Worm (Caenorhabditis elegans) whole organism, late embryonic: ENCODE results near the gene D2007.2.

Source experiments
- C38D4.7 ChIP-seq: fragments of 200-800 bp; sonication (Bioruptor generic); optimal IDR thresholded peaks from 2 replicates; lab custom pipeline; 2018; ENCODE audit warnings: mild to moderate bottlenecking, missing genetic modification characterization, moderate library complexity, missing compliant biosample characterization
- F13H6.1 ChIP-seq: sonication (generic microtip); optimal IDR thresholded peaks from 2 replicates; lab custom pipeline; 2016; ENCODE audit warnings: missing genetic modification characterization, missing compliant biosample characterization
- K02D7.2 ChIP-seq: sonication (generic microtip); optimal IDR thresholded peaks from 2 replicates; lab custom pipeline; 2017; ENCODE audit warnings: mild to moderate bottlenecking, missing genetic modification characterization, missing compliant biosample characterization
- Y22D7AL.16 ChIP-seq: sonication (generic microtip); optimal IDR thresholded peaks from 2 replicates; lab custom pipeline; 2016; ENCODE audit warnings: missing genetic modification characterization, missing compliant biosample characterization
- ama-1 ChIP-seq: fragments of 150-350 bp; optimal IDR thresholded peaks from 2 replicates; lab custom pipeline; 2014
- ceh-14 ChIP-seq: sonication (generic microtip); optimal IDR thresholded peaks from 2 replicates; lab custom pipeline; 2016; ENCODE audit warnings: missing genotype, missing genetic modification characterization, missing compliant biosample characterization
- ceh-18 ChIP-seq: sonication (generic microtip); optimal IDR thresholded peaks from 2 replicates; lab custom pipeline; 2016; ENCODE audit warnings: missing genetic modification characterization, missing compliant biosample characterization
- ceh-19 ChIP-seq: fragments of 200-800 bp; sonication (Bioruptor generic); optimal IDR thresholded peaks from 2 replicates; lab custom pipeline; 2018; ENCODE audit warnings: mild to moderate bottlenecking, missing genetic modification characterization, missing compliant biosample characterization
- ceh-2 ChIP-seq: sonication (generic microtip); optimal IDR thresholded peaks from 2 replicates; lab custom pipeline; 2016; ENCODE audit warnings: missing genotype, missing genetic modification characterization, missing compliant biosample characterization
- ceh-24 ChIP-seq: sonication (generic microtip); optimal IDR thresholded peaks from 2 replicates; lab custom pipeline; 2016; ENCODE audit warnings: mild to moderate bottlenecking, missing genetic modification characterization, missing compliant biosample characterization
- ceh-31 ChIP-seq: sonication (generic microtip); optimal IDR thresholded peaks from 2 replicates; lab custom pipeline; 2016; ENCODE audit warnings: missing genetic modification characterization, missing compliant biosample characterization
- ceh-34 ChIP-seq: sonication (generic microtip); optimal IDR thresholded peaks from 2 replicates; lab custom pipeline; 2016; ENCODE audit warnings: mild to moderate bottlenecking, missing genetic modification characterization, missing compliant biosample characterization
- ceh-48 ChIP-seq: sonication (generic microtip); optimal IDR thresholded peaks from 2 replicates; lab custom pipeline; 2016; ENCODE audit warnings: missing genetic modification characterization, inconsistent platforms, missing compliant biosample characterization
- ceh-6 ChIP-seq: fragments of 200-800 bp; sonication (Bioruptor generic); optimal IDR thresholded peaks from 2 replicates; lab custom pipeline; 2018; ENCODE audit warnings: mild to moderate bottlenecking, missing genetic modification characterization, missing compliant biosample characterization
- elt-4 ChIP-seq: sonication (generic microtip); optimal IDR thresholded peaks from 2 replicates; lab custom pipeline; 2016; ENCODE audit warnings: missing genetic modification characterization, missing compliant biosample characterization
- fax-1 ChIP-seq: sonication (generic microtip); optimal IDR thresholded peaks from 2 replicates; lab custom pipeline; 2016; ENCODE audit warnings: missing genotype, missing genetic modification characterization, missing compliant biosample characterization
- fkh-6 ChIP-seq: sonication (generic microtip); optimal IDR thresholded peaks from 2 replicates; lab custom pipeline; 2016; ENCODE audit warnings: missing genetic modification characterization, missing compliant biosample characterization
- gmeb-2 ChIP-seq: sonication (generic microtip); optimal IDR thresholded peaks from 2 replicates; lab custom pipeline; 2016; ENCODE audit warnings: missing genetic modification characterization, inconsistent platforms, missing compliant biosample characterization
- hlh-13 ChIP-seq: fragments of 200-800 bp; sonication (Bioruptor generic); optimal IDR thresholded peaks from 2 replicates; lab custom pipeline; 2018; ENCODE audit warnings: mild to moderate bottlenecking, missing genetic modification characterization, missing compliant biosample characterization
- hlh-15 ChIP-seq: sonication (generic microtip); optimal IDR thresholded peaks from 2 replicates; lab custom pipeline; 2016; ENCODE audit warnings: missing genetic modification characterization, missing compliant biosample characterization
- hlh-30 ChIP-seq: sonication (generic microtip); optimal IDR thresholded peaks from 2 replicates; lab custom pipeline; 2017; ENCODE audit warnings: antibody characterized with exemption, missing genetic modification characterization, missing compliant biosample characterization; ENCODE audit not compliant: insufficient read depth
- hlh-6 ChIP-seq: sonication (generic microtip); optimal IDR thresholded peaks from 2 replicates; lab custom pipeline; 2016; ENCODE audit warnings: missing genotype, missing genetic modification characterization, missing compliant biosample characterization
- hlh-8 ChIP-seq: sonication (generic microtip); optimal IDR thresholded peaks from 2 replicates; lab custom pipeline; 2016; ENCODE audit warnings: missing genotype, missing genetic modification characterization, missing compliant biosample characterization
- madf-2 ChIP-seq: sonication (generic microtip); optimal IDR thresholded peaks from 2 replicates; lab custom pipeline; 2017; ENCODE audit warnings: missing genetic modification characterization, missing compliant biosample characterization
- nfya-1 ChIP-seq: sonication (generic microtip); optimal IDR thresholded peaks from 2 replicates; lab custom pipeline; 2017; ENCODE audit warnings: missing genetic modification characterization, mild to moderate bottlenecking, missing compliant biosample characterization, antibody characterized with exemption, moderate library complexity
- nhr-232 ChIP-seq: sonication (generic microtip); optimal IDR thresholded peaks from 2 replicates; lab custom pipeline; 2016; ENCODE audit warnings: missing genetic modification characterization, missing compliant biosample characterization
- pag-3 ChIP-seq: sonication (generic microtip); optimal IDR thresholded peaks from 2 replicates; lab custom pipeline; 2016; ENCODE audit warnings: missing compliant biosample characterization, missing genetic modification characterization, borderline replicate concordance
- pha-2 ChIP-seq: sonication (generic microtip); optimal IDR thresholded peaks from 2 replicates; lab custom pipeline; 2017; ENCODE audit warnings: mild to moderate bottlenecking, missing genetic modification characterization, missing compliant biosample characterization
- pqm-1 ChIP-seq: sonication (generic microtip); optimal IDR thresholded peaks from 2 replicates; lab custom pipeline; 2016; ENCODE audit warnings: missing genetic modification characterization, missing compliant biosample characterization
- pros-1 ChIP-seq: fragments of 150-350 bp; optimal IDR thresholded peaks from 2 replicates; lab custom pipeline; 2014; ENCODE audit warnings: missing biosample characterization, missing genetic modification reagents, missing genetic modification characterization
- ref-2 ChIP-seq: sonication (generic microtip); optimal IDR thresholded peaks from 2 replicates; lab custom pipeline; 2016; ENCODE audit warnings: missing genetic modification characterization, missing compliant biosample characterization
- rnt-1 ChIP-seq: sonication (generic microtip); optimal IDR thresholded peaks from 2 replicates; lab custom pipeline; 2016; ENCODE audit warnings: missing genetic modification characterization, missing compliant biosample characterization
- sdc-2 ChIP-seq: sonication (generic microtip); optimal IDR thresholded peaks from 2 replicates; lab custom pipeline; 2016; ENCODE audit warnings: missing genotype, missing genetic modification characterization, missing compliant biosample characterization
- sox-4 ChIP-seq: sonication (generic microtip); optimal IDR thresholded peaks from 2 replicates; lab custom pipeline; 2017; ENCODE audit warnings: mild to moderate bottlenecking, missing genetic modification characterization, inconsistent platforms, missing compliant biosample characterization
- syd-9 ChIP-seq: sonication (generic microtip); optimal IDR thresholded peaks from 2 replicates; lab custom pipeline; 2016; ENCODE audit warnings: mild to moderate bottlenecking, missing genetic modification characterization, moderate library complexity, missing compliant biosample characterization
- tbx-7 ChIP-seq: sonication (generic microtip); optimal IDR thresholded peaks from 2 replicates; lab custom pipeline; 2016; ENCODE audit warnings: missing genotype, missing genetic modification characterization, missing compliant biosample characterization
- unc-3 ChIP-seq, 2 experiments: fragments of 200-800 bp in 1 of 2; sonication (Bioruptor generic) in 1 of 2; sonication (generic microtip) in 1 of 2; conservative IDR thresholded peaks in 1 of 2; optimal IDR thresholded peaks in 1 of 2; 2 replicates each; pipeline versions ENCODE4 v1.3.6 to Lab custom; 2016 to 2022; ENCODE audit warnings: missing compliant biosample characterization in 2 of 2, missing genetic modification characterization in 2 of 2, missing genetic modification reagents in 1 of 2
- unc-42 ChIP-seq: sonication (generic microtip); optimal IDR thresholded peaks from 2 replicates; lab custom pipeline; 2016; ENCODE audit warnings: missing genotype, missing genetic modification characterization, missing compliant biosample characterization
- unc-55 ChIP-seq: sonication (generic microtip); optimal IDR thresholded peaks from 2 replicates; lab custom pipeline; 2017; ENCODE audit warnings: missing biosample characterization, missing genetic modification reagents, missing genetic modification characterization
- unc-86 ChIP-seq: sonication (generic microtip); optimal IDR thresholded peaks from 2 replicates; lab custom pipeline; 2016; ENCODE audit warnings: missing genetic modification characterization, missing compliant biosample characterization
- zip-5 ChIP-seq: sonication (generic microtip); optimal IDR thresholded peaks from 2 replicates; lab custom pipeline; 2016; ENCODE audit warnings: missing genetic modification characterization, missing compliant biosample characterization

The D2007.2 gene

DNA sequence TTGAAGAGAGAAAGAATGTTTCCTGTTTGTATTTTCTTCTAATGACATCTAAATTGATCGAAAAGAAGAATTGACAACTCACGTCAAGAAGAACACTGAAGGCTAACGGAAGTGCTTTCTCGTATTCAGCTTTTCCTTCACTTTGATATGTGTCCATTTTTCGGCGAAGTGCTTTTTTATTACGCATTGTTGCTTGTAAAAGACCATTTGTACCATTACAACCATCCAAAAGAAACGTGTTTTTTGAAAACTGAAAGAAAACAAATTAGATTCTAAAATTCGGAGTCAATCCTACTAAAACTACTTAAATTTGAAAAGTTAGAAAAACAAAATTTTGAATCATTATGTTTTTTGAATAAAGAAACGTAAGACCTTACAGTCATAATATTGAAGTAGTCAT is 50.3 kb downstream of the D2007.2 start:
- no peak for TF ChIP-seq pha-2 (tag; lab: Kevin White, UChicago)
- TF ChIP-seq gmeb-2 (tag; lab: Kevin White, UChicago), result no peak
- TF ChIP-seq syd-9 (tag; lab: Kevin White, UChicago), result no peak
- no peak for TF ChIP-seq fkh-6 (tag; lab: Kevin White, UChicago)
- TF ChIP-seq madf-2 (tag; lab: Kevin White, UChicago), result no peak
- TF ChIP-seq K02D7.2 (tag; lab: Kevin White, UChicago), result no peak
- TF ChIP-seq zip-5 (tag; lab: Kevin White, UChicago), result no peak
- TF ChIP-seq pqm-1 (tag; lab: Kevin White, UChicago), result no peak

DNA sequence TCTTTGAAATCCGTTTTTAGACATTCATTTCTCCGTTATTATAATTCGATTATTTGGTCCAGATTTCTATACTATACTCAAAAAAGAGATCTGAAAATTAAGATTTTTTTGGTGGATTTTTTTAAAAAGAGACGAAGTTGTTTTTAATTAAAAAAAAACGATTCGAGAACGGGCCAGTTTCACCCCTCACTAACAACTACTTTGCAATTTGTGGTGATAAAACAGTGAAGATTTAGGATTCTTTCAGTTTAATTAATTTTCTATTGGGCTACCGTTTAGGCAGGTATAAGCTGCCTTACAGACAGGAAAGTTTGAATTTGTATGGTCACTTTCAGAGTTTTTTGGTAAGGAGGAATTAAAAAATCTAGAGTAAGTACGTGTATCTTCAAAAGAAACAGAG is 52.4 kb downstream of the D2007.2 start, which contains the start of gene unc-36:
Gene unc-36 (minus strand): TSS at position 101 of the 400 bp plus-strand sequence.
- TF ChIP-seq hlh-15, result no peak
- no peak for TF ChIP-seq nhr-232 (tag; lab: Kevin White, UChicago)
- TF ChIP-seq ceh-6 (GFP tag; lab: Kevin White, UChicago), result no peak
- TF ChIP-seq ceh-2 (tag; lab: Kevin White, UChicago), result no peak
- no peak for TF ChIP-seq unc-55 (GFP tag; lab: Kevin White, UChicago)
- TF ChIP-seq pqm-1 (tag; lab: Kevin White, UChicago), result no peak
- no peak for TF ChIP-seq ama-1 (lab: Kevin White, UChicago)
- TF ChIP-seq Y22D7AL.16 (tag; lab: Kevin White, UChicago), result no peak
- no peak for TF ChIP-seq fax-1 (tag; lab: Kevin White, UChicago)
- no peak for TF ChIP-seq madf-2 (tag; lab: Kevin White, UChicago)

DNA sequence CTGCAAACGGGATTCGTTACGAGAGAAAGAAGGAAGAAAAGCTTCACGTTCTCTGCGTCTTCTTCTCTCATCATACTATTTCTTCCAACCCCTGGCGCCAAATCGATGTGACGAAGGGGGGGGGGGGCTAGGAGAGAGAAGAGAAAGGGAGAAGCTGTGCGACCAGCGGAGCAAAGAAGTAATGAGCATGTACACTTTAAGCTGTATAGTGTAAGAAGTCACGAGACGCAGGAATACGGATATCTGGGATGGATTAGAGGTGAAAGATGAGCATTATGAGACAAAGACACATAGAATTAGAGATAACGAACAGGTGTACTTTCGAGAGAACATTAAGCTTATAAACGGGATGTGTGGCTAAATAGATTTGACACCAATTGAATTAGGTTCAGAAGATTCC is 53.0 kb downstream of the D2007.2 start:
- TF ChIP-seq ceh-18 (tag; lab: Kevin White, UChicago), result peak; percentile 68
- no peak for TF ChIP-seq F13H6.1 (tag; lab: Kevin White, UChicago)
- peak; percentile 33 for TF ChIP-seq ceh-14 (tag; lab: Kevin White, UChicago)
- no peak for TF ChIP-seq elt-4 (tag; lab: Kevin White, UChicago)
- TF ChIP-seq unc-86 (tag; lab: Kevin White, UChicago), result no peak
- TF ChIP-seq ceh-48 (tag; lab: Kevin White, UChicago), result peak; percentile 78
- peak; percentile 42 for TF ChIP-seq sdc-2 (tag; lab: Kevin White, UChicago)
- peak; percentile 60 for TF ChIP-seq hlh-30 (tag; lab: Kevin White, UChicago)
- TF ChIP-seq ceh-24 (tag; lab: Kevin White, UChicago), result no peak
- peak; percentile 63 for TF ChIP-seq ceh-34 (tag; lab: Kevin White, UChicago)
- peak; percentile 83 for TF ChIP-seq unc-42
- TF ChIP-seq ref-2 (tag; lab: Kevin White, UChicago), result no peak
- peak; percentile 51 for TF ChIP-seq unc-55 (GFP tag; lab: Kevin White, UChicago)
- TF ChIP-seq rnt-1 (tag; lab: Kevin White, UChicago), result peak; percentile 18
- TF ChIP-seq tbx-7 (tag; lab: Kevin White, UChicago), result no peak
- peak; percentile 33 for TF ChIP-seq ceh-19 (GFP tag; lab: Kevin White, UChicago)
- TF ChIP-seq ceh-31 (tag; lab: Kevin White, UChicago), result peak; percentile 78
- no peak for TF ChIP-seq hlh-13 (GFP tag; lab: Kevin White, UChicago)
- TF ChIP-seq nfya-1, result peak; percentile 51
- TF ChIP-seq pros-1 (tag; lab: Kevin White, UChicago), result no peak
- no peak for TF ChIP-seq hlh-8

DNA sequence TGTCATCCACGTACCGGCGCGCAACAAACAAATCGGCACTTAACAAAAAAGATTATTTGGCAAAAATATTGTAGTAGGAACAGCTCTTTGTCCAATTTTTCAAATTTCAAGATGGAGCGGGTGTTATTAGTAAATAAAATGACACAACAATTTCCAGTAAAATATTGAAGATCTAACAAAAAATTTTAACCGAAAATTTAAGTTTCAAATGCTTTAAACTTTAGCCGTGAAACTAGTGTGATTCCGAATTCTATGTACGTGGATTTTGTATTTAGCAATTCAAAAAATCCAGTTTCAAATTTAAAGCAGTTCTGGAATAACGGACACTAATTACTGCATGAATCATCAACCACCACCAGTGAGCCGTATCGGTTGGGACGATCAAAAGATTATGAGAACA is 54.0 kb downstream of the D2007.2 start, which contains the start of gene snb-5:
Gene snb-5 (plus strand): TSS at position 301 of the 400 bp plus-strand sequence.
- TF ChIP-seq syd-9 (tag; lab: Kevin White, UChicago) (no peak), pag-3 (tag; lab: Kevin White, UChicago) (no peak), unc-3 (GFP tag; conservative IDR thresholded peaks at IDR 0.05; lab: Robert Waterston, UW) (no peak), unc-3 (tag; optimal IDR thresholded peaks at IDR 0.05; lab: Kevin White, UChicago) (no peak), sox-4 (tag; lab: Kevin White, UChicago) (no peak), F13H6.1 (tag; lab: Kevin White, UChicago) (no peak), madf-2 (tag; lab: Kevin White, UChicago) (no peak), hlh-6 (tag; lab: Kevin White, UChicago) (no peak), C38D4.7 (no peak)
